Fruit fly (Drosophila melanogaster): ENCODE results near the gene Wdr37.
A peak's percentile ranks its signal among the peaks of the same experiment; 100 is the strongest.

The Wdr37 gene

dm6 chr3R:18402549-18403429, at the start of gene Wdr37, which contains the start of gene koko (continued):
- TF ChIP-seq cad (GFP tag; optimal IDR thresholded peaks at IDR 0.05) (no peak), CG31388 (GFP tag; optimal IDR thresholded peaks at IDR 0.05) (peak; percentile 92), CG16779 (GFP tag; IDR thresholded peaks at IDR 0.05) (no peak), Chrac-16 (GFP tag; optimal IDR thresholded peaks at IDR 0.05) (peak; percentile 97), eyg (GFP tag; optimal IDR thresholded peaks at IDR 0.05) (peak; percentile 58), chm (GFP tag; IDR thresholded peaks at IDR 0.05) (peak; percentile 92), Rfx (GFP tag; IDR thresholded peaks at IDR 0.05) (peak; percentile 97), mld (GFP tag; IDR thresholded peaks at IDR 0.05; ENCODE audit: partially characterized antibody) (no peak), tin (GFP tag; optimal IDR thresholded peaks at IDR 0.05) (peak; percentile 96), klu (GFP tag; IDR thresholded peaks at IDR 0.05) (peak; percentile 99), Vsx1 (GFP tag; optimal IDR thresholded peaks at IDR 0.05) (peak; percentile 80), ap (GFP tag; IDR thresholded peaks at IDR 0.05) (peak; percentile 98), zen (tag; optimal IDR thresholded peaks at IDR 0.05) (peak; percentile 98), dan (GFP tag; IDR thresholded peaks at IDR 0.05) (peak; percentile 91), CG9797 (GFP tag; optimal IDR thresholded peaks at IDR 0.05) (peak; percentile 11), CG12071 (GFP tag; optimal IDR thresholded peaks at IDR 0.05) (peak; percentile 24), CG2120 (GFP tag; optimal IDR thresholded peaks at IDR 0.05) (peak; percentile 94), CG7963 (GFP tag; IDR thresholded peaks at IDR 0.05; ENCODE audit: partially characterized antibody) (peak; percentile 35; the same call in 1 of the 3 replicates), ci (GFP tag; IDR thresholded peaks at IDR 0.05) (peak; percentile 88), Xbp1 (GFP tag; optimal IDR thresholded peaks at IDR 0.05) (peak; percentile 97), CG4404 (GFP tag; IDR thresholded peaks at IDR 0.05) (peak; percentile 98), danr (GFP tag; IDR thresholded peaks at IDR 0.05) (peak; percentile 94), CG11695 (GFP tag; IDR thresholded peaks at IDR 0.05) (peak; percentile 99), CG7839 (tag; optimal IDR thresholded peaks at IDR 0.05) (peak; percentile 98), CG12299 (tag; optimal IDR thresholded peaks at IDR 0.05) (peak; percentile 94), unc-4 (GFP tag; IDR thresholded peaks at IDR 0.05; ENCODE audit: partially characterized antibody) (peak; percentile 66), CG2129 (GFP tag; IDR thresholded peaks at IDR 0.05; ENCODE audit: partially characterized antibody) (no peak), maf-S (GFP tag; optimal IDR thresholded peaks at IDR 0.05) (peak; percentile 56), Meics (GFP tag; optimal IDR thresholded peaks at IDR 0.05) (peak; percentile 95), Bteb2 (GFP tag; optimal IDR thresholded peaks at IDR 0.05) (peak; percentile 70), CG18619 (GFP tag; optimal IDR thresholded peaks at IDR 0.05) (peak; percentile 94), CG8478 (optimal IDR thresholded peaks at IDR 0.05) (no peak), CG2875 (GFP tag; optimal IDR thresholded peaks at IDR 0.05) (peak; percentile 90), Gug (GFP tag; IDR thresholded peaks at IDR 0.05) (peak; percentile 91), ftz-f1 (GFP tag; optimal IDR thresholded peaks at IDR 0.05) (peak; percentile 47), Xrp1 (GFP tag; IDR thresholded peaks at IDR 0.05) (peak; percentile 99), fu2 (GFP tag; optimal IDR thresholded peaks at IDR 0.05) (peak; percentile 52), CG7987 (GFP tag; optimal IDR thresholded peaks at IDR 0.05) (peak; percentile 61), Ravus (GFP tag; IDR thresholded peaks at IDR 0.05) (peak; percentile 94), CG3726 (GFP tag; IDR thresholded peaks at IDR 0.05) (peak; percentile 97), Ets97D (GFP tag; optimal IDR thresholded peaks at IDR 0.05) (peak; percentile 29), CoRest (tag; optimal IDR thresholded peaks at IDR 0.05) (peak; percentile 99), mirr (GFP tag; optimal IDR thresholded peaks at IDR 0.05) (peak; percentile 36), CG4360 (GFP tag; IDR thresholded peaks at IDR 0.05) (peak; percentile 60; the same call in 1 of the 2 replicates), ssp (GFP tag; IDR thresholded peaks at IDR 0.05) (peak; percentile 95), pnt (GFP tag; optimal IDR thresholded peaks at IDR 0.05) (peak; percentile 69), HLH54F (GFP tag; optimal IDR thresholded peaks at IDR 0.05) (peak; percentile 61), CG10431 (GFP tag; optimal IDR thresholded peaks at IDR 0.05) (peak; percentile 70), toy (GFP tag; IDR thresholded peaks at IDR 0.05) (peak; percentile 94), Rx (GFP tag; IDR thresholded peaks at IDR 0.05) (peak; percentile 83)
